Worm (Caenorhabditis elegans): Measurements from ENCODE around the gene pdha-1.
A peak's percentile ranks its signal among the peaks of the same experiment; 100 is the strongest.

The pdha-1 gene

ce11 chrII:8091528-8091927 lies 25.4 kb downstream of the pdha-1 start (continued):
- peak; percentile 77 for TF ChIP-seq mes-2 (tag; optimal IDR thresholded peaks at IDR 0.05; ENCODE audit: poor library complexity, severe bottlenecking)
- no peak for TF ChIP-seq F10B5.3 (tag; optimal IDR thresholded peaks at IDR 0.05)
- no peak for TF ChIP-seq lin-39 (tag; optimal IDR thresholded peaks at IDR 0.05)
- peak in 1 of 2 experiments; percentile 71 for TF ChIP-seq lsy-2 (tag; optimal IDR thresholded peaks at IDR 0.05)
- TF ChIP-seq ceh-62 (tag; optimal IDR thresholded peaks at IDR 0.05) = no peak
- TF ChIP-seq ceh-32 (tag; optimal IDR thresholded peaks at IDR 0.05; ENCODE audit: poor library complexity) = no peak
- no peak for TF ChIP-seq ceh-44 (GFP tag; IDR thresholded peaks at IDR 0.05)
- peak; percentile 48 for TF ChIP-seq hlh-30 (tag; optimal IDR thresholded peaks at IDR 0.05; ENCODE audit: insufficient read depth)
- no peak for TF ChIP-seq saeg-2 (GFP tag; IDR thresholded peaks at IDR 0.05)
- TF ChIP-seq dpl-1 (GFP tag; optimal IDR thresholded peaks at IDR 0.05) = peak; percentile 19
- TF ChIP-seq ztf-7 (tag; optimal IDR thresholded peaks at IDR 0.05) = no peak
- TF ChIP-seq nhr-77 (tag; optimal IDR thresholded peaks at IDR 0.05) = peak; percentile 56
- TF ChIP-seq F44E2.7 (GFP tag; IDR thresholded peaks at IDR 0.05) = no peak
- TF ChIP-seq ama-1 (optimal IDR thresholded peaks at IDR 0.05) = peak; percentile 93
- no peak for TF ChIP-seq madf-5 (GFP tag; IDR thresholded peaks at IDR 0.05)
- no peak for TF ChIP-seq daf-16 (GFP tag; optimal IDR thresholded peaks at IDR 0.05)
- TF ChIP-seq daf-16 (tag; optimal IDR thresholded peaks at IDR 0.05) = peak; percentile 26
- no peak for TF ChIP-seq F26F4.8 (GFP tag; conservative IDR thresholded peaks at IDR 0.05)
- no peak for TF ChIP-seq tag-97 (GFP tag; IDR thresholded peaks at IDR 0.05)
- TF ChIP-seq aly-2 (tag; optimal IDR thresholded peaks at IDR 0.05) = no peak
- no peak for TF ChIP-seq zfp-2 (tag; optimal IDR thresholded peaks at IDR 0.05)
- peak; percentile 45 for TF ChIP-seq lin-13 (GFP tag; optimal IDR thresholded peaks at IDR 0.05)
- TF ChIP-seq ces-1 (GFP tag; optimal IDR thresholded peaks at IDR 0.05) = no peak
- peak; percentile 40; the same call in 1 of the 2 replicates for TF ChIP-seq Y48G9A.11 (GFP tag; IDR thresholded peaks at IDR 0.05)
- no peak for TF ChIP-seq gei-8 (GFP tag; optimal IDR thresholded peaks at IDR 0.05)
- peak in 1 of 2 experiments; percentile 19 for TF ChIP-seq unc-62 (GFP tag; optimal IDR thresholded peaks at IDR 0.05 in 1 of 2)
- no peak for TF ChIP-seq unc-62 (tag; optimal IDR thresholded peaks at IDR 0.05)
- TF ChIP-seq Y75B8A.6 (GFP tag; IDR thresholded peaks at IDR 0.05) = no peak
- TF ChIP-seq nhr-76 (tag; optimal IDR thresholded peaks at IDR 0.05) = no peak
- peak; percentile 0 for TF ChIP-seq nhr-28 (tag; optimal IDR thresholded peaks at IDR 0.05)
- TF ChIP-seq ztf-11 (tag; optimal IDR thresholded peaks at IDR 0.05) = no peak
- TF ChIP-seq lin-38 (GFP tag; IDR thresholded peaks at IDR 0.05) = peak; percentile 71
- TF ChIP-seq dmd-6 (GFP tag; IDR thresholded peaks at IDR 0.05) = peak; percentile 25; the same call in 1 of the 2 replicates
- no peak; the same call in 1 of the 2 replicates for TF ChIP-seq set-16 (GFP tag; IDR thresholded peaks at IDR 0.05)
- peak; percentile 75 for TF ChIP-seq mep-1 (tag; optimal IDR thresholded peaks at IDR 0.05)
- TF ChIP-seq D1046.2 (GFP tag; IDR thresholded peaks at IDR 0.05) = no peak
- TF ChIP-seq spr-3 (GFP tag; optimal IDR thresholded peaks at IDR 0.05) = no peak
- TF ChIP-seq daf-8 (GFP tag; IDR thresholded peaks at IDR 0.05) = no peak
- peak; percentile 86 for TF ChIP-seq snpc-4 (tag; optimal IDR thresholded peaks at IDR 0.05)
- TF ChIP-seq mxl-2 (GFP tag; conservative IDR thresholded peaks at IDR 0.05) = no peak
- TF ChIP-seq hmg-1.1 (GFP tag; IDR thresholded peaks at IDR 0.05) = 0 out of 2 replicates have a peak, but pooled peaks have one; percentile 53
- no peak for TF ChIP-seq daf-12 (tag; optimal IDR thresholded peaks at IDR 0.05)
- no peak for TF ChIP-seq unc-130 (GFP tag; optimal IDR thresholded peaks at IDR 0.05)
- no peak for TF ChIP-seq mdt-29 (GFP tag; IDR thresholded peaks at IDR 0.05)
- peak; percentile 60 for TF ChIP-seq F49E8.2 (tag; optimal IDR thresholded peaks at IDR 0.05; ENCODE audit: borderline replicate concordance)
- no peak for TF ChIP-seq zfp-3 (GFP tag; conservative IDR thresholded peaks at IDR 0.05)
- TF ChIP-seq lin-15B (tag; optimal IDR thresholded peaks at IDR 0.05) = no peak
- peak; percentile 62 for TF ChIP-seq T26A8.4 (GFP tag; IDR thresholded peaks at IDR 0.05)
- TF ChIP-seq fos-1 (tag; optimal IDR thresholded peaks at IDR 0.05) = no peak
- TF ChIP-seq Y5F2A.4 (GFP tag; optimal IDR thresholded peaks at IDR 0.05) = no peak
- TF ChIP-seq ceh-82 (tag; optimal IDR thresholded peaks at IDR 0.05) = no peak
- TF ChIP-seq dmd-9 (GFP tag; IDR thresholded peaks at IDR 0.05) = no peak
- no peak for TF ChIP-seq zip-2 (tag; optimal IDR thresholded peaks at IDR 0.05)
